Worm (Caenorhabditis elegans) whole organism, young adult: Measurements from ENCODE around the gene srg-6.

Experiments
- B0035.1 ChIP-seq: sonication (generic microtip); optimal IDR thresholded peaks from 2 replicates; lab custom pipeline; 2016; ENCODE audit warnings: missing genetic modification characterization, mild to moderate bottlenecking, missing compliant biosample characterization, missing genotype, missing genetic modification reagents
- B0261.1 ChIP-seq: sonication (generic microtip); optimal IDR thresholded peaks from 2 replicates; lab custom pipeline; 2016; ENCODE audit warnings: mild to moderate bottlenecking, missing genetic modification characterization, moderate library complexity, missing compliant biosample characterization
- B0336.3 ChIP-seq: fragments of 200-800 bp; sonication (Bioruptor generic); IDR thresholded peaks from 2 replicates; pipeline ENCODE4 v1.3.6; 2022; ENCODE audit warnings: missing genetic modification characterization, missing compliant biosample characterization
- C06A6.2 ChIP-seq: fragments of 200-800 bp; sonication (Bioruptor generic); conservative IDR thresholded peaks from 2 replicates; pipeline ENCODE4 v1.3.6; 2022; ENCODE audit warnings: missing genetic modification characterization, missing compliant biosample characterization
- F22D6.2 ChIP-seq: sonication (generic microtip); optimal IDR thresholded peaks from 2 replicates; lab custom pipeline; 2016; ENCODE audit warnings: mild to moderate bottlenecking, missing genetic modification characterization, missing compliant biosample characterization
- F23B12.7 ChIP-seq: sonication (generic microtip); optimal IDR thresholded peaks from 2 replicates; lab custom pipeline; 2017; ENCODE audit warnings: missing genetic modification characterization, mild to moderate bottlenecking, missing compliant biosample characterization, antibody characterized with exemption, moderate library complexity; ENCODE audit not compliant: insufficient read depth
- F33H1.4 ChIP-seq: fragments of 200-800 bp; sonication (Bioruptor generic); IDR thresholded peaks from 2 replicates; pipeline ENCODE4 v1.3.6; 2022; ENCODE audit warnings: missing genetic modification reagents, missing genetic modification characterization, missing compliant biosample characterization
- K12H6.12 ChIP-seq: fragments of 200-800 bp; sonication (Bioruptor generic); optimal IDR thresholded peaks from 2 replicates; lab custom pipeline; 2018; ENCODE audit warnings: mild to moderate bottlenecking, missing genetic modification characterization, missing compliant biosample characterization
- T07F8.4 ChIP-seq: sonication (generic microtip); optimal IDR thresholded peaks from 2 replicates; lab custom pipeline; 2016; ENCODE audit warnings: mild to moderate bottlenecking, missing genetic modification characterization, moderate library complexity, missing compliant biosample characterization
- Y53G8AR.9 ChIP-seq: fragments of 200-800 bp; sonication (Bioruptor generic); conservative IDR thresholded peaks from 2 replicates; pipeline ENCODE4 v1.3.6; 2022; ENCODE audit warnings: missing genetic modification reagents, missing genetic modification characterization, missing compliant biosample characterization
- Y79H2A.3 ChIP-seq: fragments of 200-800 bp; sonication (Bioruptor generic); conservative IDR thresholded peaks from 2 replicates; pipeline ENCODE4 v1.3.6; 2022; ENCODE audit warnings: missing genetic modification reagents, missing genetic modification characterization, missing compliant biosample characterization
- ama-1 ChIP-seq, 3 experiments: fragments of 150-350 bp in 1 of 3; sonication (generic microtip) in 2 of 3; optimal IDR thresholded peaks; 2 replicates each; lab custom pipeline; 2014 to 2018; ENCODE audit warnings: missing biosample characterization in 2 of 3, missing genetic modification characterization in 2 of 3, missing genetic modification reagents in 2 of 3
- attf-6 ChIP-seq: fragments of 200-800 bp; sonication (Bioruptor generic); IDR thresholded peaks from 2 replicates; pipeline ENCODE4 v1.3.6; 2022; ENCODE audit warnings: missing genetic modification reagents, missing genetic modification characterization, missing compliant biosample characterization
- bed-1 ChIP-seq: fragments of 200-800 bp; sonication (Bioruptor generic); IDR thresholded peaks from 2 replicates; pipeline ENCODE4 v1.3.6; 2022; ENCODE audit warnings: missing genetic modification reagents, missing genetic modification characterization, missing compliant biosample characterization
- ccch-3 ChIP-seq: fragments of 200-800 bp; sonication (Bioruptor generic); optimal IDR thresholded peaks from 2 replicates; lab custom pipeline; 2018; ENCODE audit warnings: mild to moderate bottlenecking, missing genetic modification characterization, missing compliant biosample characterization
- ceh-100 ChIP-seq: fragments of 200-800 bp; sonication (Bioruptor generic); IDR thresholded peaks from 2 replicates; pipeline ENCODE4 v1.3.6; 2022; ENCODE audit warnings: missing genetic modification reagents, missing genetic modification characterization, missing compliant biosample characterization
- ceh-58 ChIP-seq: fragments of 200-800 bp; sonication (Bioruptor generic); IDR thresholded peaks from 2 replicates; pipeline ENCODE4 v1.3.6; 2022; ENCODE audit warnings: missing genetic modification characterization, missing compliant biosample characterization
- chd-7 ChIP-seq: sonication (generic microtip); optimal IDR thresholded peaks from 2 replicates; lab custom pipeline; 2016; ENCODE audit warnings: mild to moderate bottlenecking, missing genetic modification characterization, moderate library complexity, missing compliant biosample characterization
- dpl-1 ChIP-seq: fragments of 150-350 bp; optimal IDR thresholded peaks from 2 replicates; lab custom pipeline; 2014; ENCODE audit warnings: missing biosample characterization, missing genetic modification reagents, missing genetic modification characterization
- ets-4 ChIP-seq: fragments of 200-800 bp; sonication (Bioruptor generic); optimal IDR thresholded peaks from 2 replicates; lab custom pipeline; 2018; ENCODE audit warnings: mild to moderate bottlenecking, missing genetic modification characterization, missing compliant biosample characterization
- fkh-3 ChIP-seq: sonication (generic microtip); optimal IDR thresholded peaks from 2 replicates; lab custom pipeline; 2016; ENCODE audit warnings: mild to moderate bottlenecking, missing genetic modification characterization, missing compliant biosample characterization
- hlh-12 ChIP-seq: sonication (generic microtip); optimal IDR thresholded peaks from 2 replicates; lab custom pipeline; 2016; ENCODE audit warnings: missing genetic modification characterization, missing compliant biosample characterization
- hlh-26 ChIP-seq: fragments of 200-800 bp; sonication (Bioruptor generic); conservative IDR thresholded peaks from 2 replicates; pipeline ENCODE4 v1.3.6; 2022; ENCODE audit warnings: missing genetic modification reagents, missing genetic modification characterization, missing compliant biosample characterization
- let-526 ChIP-seq: fragments of 200-800 bp; sonication (Bioruptor generic); IDR thresholded peaks from 2 replicates; pipeline ENCODE4 v1.3.6; 2022; ENCODE audit warnings: missing genetic modification reagents, missing genetic modification characterization, missing compliant biosample characterization
- lin-40 ChIP-seq: sonication (generic microtip); optimal IDR thresholded peaks from 2 replicates; lab custom pipeline; 2016; ENCODE audit warnings: missing genetic modification characterization, mild to moderate bottlenecking, missing compliant biosample characterization, missing genotype, missing genetic modification reagents
- lin-54 ChIP-seq: fragments of 200-800 bp; sonication (Bioruptor generic); optimal IDR thresholded peaks from 2 replicates; lab custom pipeline; 2018; ENCODE audit warnings: mild to moderate bottlenecking, missing genetic modification characterization, missing compliant biosample characterization
- lsl-1 ChIP-seq: fragments of 200-800 bp; sonication (Bioruptor generic); optimal IDR thresholded peaks from 2 replicates; lab custom pipeline; 2018; ENCODE audit warnings: mild to moderate bottlenecking, missing genetic modification characterization, moderate library complexity, missing compliant biosample characterization
- lsy-27 ChIP-seq: sonication (generic microtip); optimal IDR thresholded peaks from 2 replicates; lab custom pipeline; 2017; ENCODE audit warnings: missing genetic modification characterization, mild to moderate bottlenecking, missing compliant biosample characterization, antibody characterized with exemption, missing genotype, borderline replicate concordance; ENCODE audit not compliant: insufficient read depth
- mcd-1 ChIP-seq: fragments of 200-800 bp; sonication (Bioruptor generic); IDR thresholded peaks from 2 replicates; pipeline ENCODE4 v1.3.6; 2022; ENCODE audit warnings: missing genetic modification reagents, missing genetic modification characterization, missing compliant biosample characterization
- mxl-1 ChIP-seq: sonication (generic microtip); optimal IDR thresholded peaks from 2 replicates; lab custom pipeline; 2016; ENCODE audit warnings: missing genetic modification characterization, missing compliant biosample characterization
- nhr-120 ChIP-seq: fragments of 200-800 bp; sonication (Bioruptor generic); IDR thresholded peaks from 2 replicates; pipeline ENCODE4 v1.3.6; 2022; ENCODE audit warnings: missing genetic modification characterization, missing compliant biosample characterization
- nhr-80 ChIP-seq: sonication (generic microtip); optimal IDR thresholded peaks from 2 replicates; lab custom pipeline; 2016; ENCODE audit warnings: missing genetic modification characterization, missing compliant biosample characterization
- nhr-90 ChIP-seq: sonication (generic microtip); optimal IDR thresholded peaks from 2 replicates; lab custom pipeline; 2016; ENCODE audit warnings: missing genotype, mild to moderate bottlenecking, missing genetic modification characterization, missing compliant biosample characterization
- pbrm-1 ChIP-seq: fragments of 200-800 bp; sonication (Bioruptor generic); IDR thresholded peaks from 2 replicates; pipeline ENCODE4 v1.3.6; 2022; ENCODE audit warnings: missing genetic modification reagents, missing genetic modification characterization, missing compliant biosample characterization
- rcor-1 ChIP-seq: fragments of 200-800 bp; sonication (Bioruptor generic); IDR thresholded peaks from 2 replicates; pipeline ENCODE4 v1.3.6; 2022; ENCODE audit warnings: missing genetic modification reagents, missing genetic modification characterization, missing compliant biosample characterization
- rpc-1 ChIP-seq, 2 experiments: fragments of 150-350 bp in 1 of 2; sonication (generic microtip) in 1 of 2; optimal IDR thresholded peaks; 2 replicates each; lab custom pipeline; 2014 to 2018; ENCODE audit warnings: missing biosample characterization in 1 of 2, missing genetic modification characterization in 1 of 2, missing genetic modification reagents in 1 of 2, missing genotype in 1 of 2
- sdz-38 ChIP-seq: sonication (generic microtip); optimal IDR thresholded peaks from 2 replicates; lab custom pipeline; 2016; ENCODE audit warnings: missing genotype, missing genetic modification characterization, missing compliant biosample characterization
- sea-2 ChIP-seq: fragments of 200-800 bp; sonication (Bioruptor generic); IDR thresholded peaks from 2 replicates; pipeline ENCODE4 v1.3.6; 2022; ENCODE audit warnings: missing genetic modification characterization, missing compliant biosample characterization
- somi-1 ChIP-seq: fragments of 200-800 bp; sonication (Bioruptor generic); optimal IDR thresholded peaks from 2 replicates; lab custom pipeline; 2018; ENCODE audit warnings: mild to moderate bottlenecking, missing genetic modification characterization, missing compliant biosample characterization
- unc-130 ChIP-seq: sonication (generic microtip); optimal IDR thresholded peaks from 2 replicates; lab custom pipeline; 2016; ENCODE audit warnings: missing genetic modification reagents, missing genetic modification characterization, missing compliant biosample characterization
- xnd-1 ChIP-seq: sonication (generic microtip); optimal IDR thresholded peaks from 2 replicates; lab custom pipeline; 2016; ENCODE audit warnings: missing genotype, missing genetic modification reagents, missing genetic modification characterization, missing compliant biosample characterization
- ztf-22 ChIP-seq: fragments of 200-800 bp; sonication (Bioruptor generic); optimal IDR thresholded peaks from 2 replicates; lab custom pipeline; 2018; ENCODE audit warnings: mild to moderate bottlenecking, missing genetic modification characterization, moderate library complexity, missing compliant biosample characterization
- ztf-6 ChIP-seq: fragments of 200-800 bp; sonication (Bioruptor generic); IDR thresholded peaks from 2 replicates; pipeline ENCODE4 v1.3.6; 2022; ENCODE audit warnings: missing genetic modification reagents, missing genetic modification characterization, missing compliant biosample characterization

The srg-6 gene

ce11 chrIII:6309066-6309465 lies 43.3 kb upstream of the srg-6 start, which contains the start of gene gar-2:
Gene gar-2 (plus strand): TSS chrIII:6309366.
- TF ChIP-seq hlh-26 (GFP tag; lab: Robert Waterston, UW) (no peak), hlh-12 (no peak), sea-2 (no peak), dpl-1 (no peak), sdz-38 (tag; lab: Kevin White, UChicago) (no peak), ama-1 (optimal IDR thresholded peaks at IDR 0.05; lab: Kevin White, UChicago) (no peak), ama-1 (GFP tag; optimal IDR thresholded peaks at IDR 0.05; lab: Kevin White, UChicago) (no peak), ceh-58 (GFP tag; lab: Robert Waterston, UW) (no peak), attf-6 (GFP tag; lab: Robert Waterston, UW) (no peak), let-526 (GFP tag; lab: Robert Waterston, UW) (no peak), F33H1.4 (GFP tag; lab: Robert Waterston, UW) (no peak), Y79H2A.3 (no peak), lin-40 (no peak), fkh-3 (tag; lab: Kevin White, UChicago) (no peak), K12H6.12 (tag; lab: Kevin White, UChicago) (no peak)

ce11 chrIII:6307832-6308231 lies 42.0 kb upstream of the srg-6 start:
- TF ChIP-seq mcd-1 (GFP tag; lab: Robert Waterston, UW) (no peak), ceh-100 (GFP tag; lab: Robert Waterston, UW) (no peak), nhr-80 (tag; lab: Kevin White, UChicago) (no peak), lsy-27 (tag; lab: Kevin White, UChicago) (no peak)
- TF ChIP-seq, all 124 proteins: peak for 0

ce11 chrIII:6303787-6304186 lies 38.0 kb upstream of the srg-6 start:
- TF ChIP-seq rpc-1 (optimal IDR thresholded peaks at IDR 0.05; lab: Kevin White, UChicago) (no peak), rpc-1 (tag; optimal IDR thresholded peaks at IDR 0.05; lab: Kevin White, UChicago) (no peak), dpl-1 (peak; percentile 2), lin-54 (GFP tag; lab: Kevin White, UChicago) (peak; percentile 16)

ce11 chrIII:6303114-6303647 lies 37.4 kb upstream of the srg-6 start, which contains the start of gene F47D12.9:
Gene F47D12.9 (minus strand): TSS chrIII:6303380.
- TF ChIP-seq B0336.3 (GFP tag; lab: Robert Waterston, UW) (peak; percentile 46; the same call in 1 of the 2 replicates), ets-4 (GFP tag; lab: Kevin White, UChicago) (no peak), chd-7 (tag; lab: Kevin White, UChicago) (peak; percentile 14), pbrm-1 (0 out of 2 replicates have a peak, but pooled peaks have one; percentile 46), mxl-1 (no peak), sdz-38 (tag; lab: Kevin White, UChicago) (no peak), xnd-1 (tag; lab: Kevin White, UChicago) (no peak), nhr-90 (tag; lab: Kevin White, UChicago) (no peak), Y79H2A.3 (no peak), ztf-6 (GFP tag; lab: Robert Waterston, UW) (no peak), ccch-3 (GFP tag; lab: Kevin White, UChicago) (no peak), C06A6.2 (GFP tag; lab: Robert Waterston, UW) (0 out of 2 replicates have a peak, but pooled peaks have one; percentile 26), B0035.1 (tag; lab: Kevin White, UChicago) (no peak), bed-1 (GFP tag; lab: Robert Waterston, UW) (no peak), somi-1 (GFP tag; lab: Kevin White, UChicago) (peak; percentile 80), Y53G8AR.9 (GFP tag; lab: Robert Waterston, UW) (no peak), K12H6.12 (tag; lab: Kevin White, UChicago) (peak; percentile 82), F22D6.2 (tag; lab: Kevin White, UChicago) (peak; percentile 30), nhr-120 (GFP tag; lab: Robert Waterston, UW) (no peak), B0261.1 (tag; lab: Kevin White, UChicago) (no peak), F23B12.7 (tag; lab: Kevin White, UChicago) (peak; percentile 22), lsl-1 (no peak), attf-6 (GFP tag; lab: Robert Waterston, UW) (no peak), T07F8.4 (tag; lab: Kevin White, UChicago) (no peak), unc-130 (GFP tag; lab: Kevin White, UChicago) (no peak), rcor-1 (GFP tag; lab: Robert Waterston, UW) (no peak), ztf-22 (GFP tag; lab: Kevin White, UChicago) (no peak), nhr-80 (tag; lab: Kevin White, UChicago) (peak; percentile 61)
